Worm (Caenorhabditis elegans) whole organism, young adult: ENCODE results near the gene F52E10.2.

ENCODE experiments used
- B0019.2 ChIP-seq: fragments of 200-800 bp; sonication (Bioruptor generic); conservative IDR thresholded peaks from 2 replicates; pipeline ENCODE4 v1.3.6; 2022; ENCODE audit warnings: missing genetic modification reagents, missing genetic modification characterization, missing compliant biosample characterization
- B0035.1 ChIP-seq: sonication (generic microtip); optimal IDR thresholded peaks from 2 replicates; lab custom pipeline; 2016; ENCODE audit warnings: missing genetic modification characterization, mild to moderate bottlenecking, missing compliant biosample characterization, missing genotype, missing genetic modification reagents
- C06A6.2 ChIP-seq: fragments of 200-800 bp; sonication (Bioruptor generic); conservative IDR thresholded peaks from 2 replicates; pipeline ENCODE4 v1.3.6; 2022; ENCODE audit warnings: missing genetic modification characterization, missing compliant biosample characterization
- C17E4.6 ChIP-seq: fragments of 200-800 bp; sonication (Bioruptor generic); IDR thresholded peaks from 2 replicates; pipeline ENCODE4 v1.3.6; 2022; ENCODE audit warnings: missing genetic modification reagents, missing genetic modification characterization, missing compliant biosample characterization
- D2030.7 ChIP-seq: fragments of 200-800 bp; sonication (Bioruptor generic); IDR thresholded peaks from 2 replicates; pipeline ENCODE4 v1.3.6; 2022; ENCODE audit warnings: missing genetic modification reagents, missing genetic modification characterization, missing compliant biosample characterization
- F37B4.10 ChIP-seq: fragments of 200-800 bp; sonication (Bioruptor generic); IDR thresholded peaks from 2 replicates; pipeline ENCODE4 v1.3.6; 2022; ENCODE audit warnings: missing genetic modification characterization, missing compliant biosample characterization
- F39B2.1 ChIP-seq: fragments of 200-800 bp; sonication (Bioruptor generic); IDR thresholded peaks from 2 replicates; pipeline ENCODE4 v1.3.6; 2022; ENCODE audit warnings: missing genetic modification reagents, missing genetic modification characterization, missing compliant biosample characterization
- F55B11.4 ChIP-seq: sonication (generic microtip); optimal IDR thresholded peaks from 2 replicates; lab custom pipeline; 2016; ENCODE audit warnings: missing compliant biosample characterization, missing genetic modification characterization, borderline replicate concordance; ENCODE audit not compliant: insufficient read depth
- F57C9.4 ChIP-seq: sonication (generic microtip); optimal IDR thresholded peaks from 2 replicates; lab custom pipeline; 2017; ENCODE audit warnings: mild to moderate bottlenecking, missing genetic modification characterization, missing compliant biosample characterization
- K11D2.4 ChIP-seq: fragments of 200-800 bp; sonication (Bioruptor generic); IDR thresholded peaks from 2 replicates; pipeline ENCODE4 v1.3.6; 2022; ENCODE audit warnings: missing genetic modification reagents, missing genetic modification characterization, missing compliant biosample characterization
- T07F8.4 ChIP-seq: sonication (generic microtip); optimal IDR thresholded peaks from 2 replicates; lab custom pipeline; 2016; ENCODE audit warnings: mild to moderate bottlenecking, missing genetic modification characterization, moderate library complexity, missing compliant biosample characterization
- Y95B8A.8 ChIP-seq: fragments of 200-800 bp; sonication (Bioruptor generic); IDR thresholded peaks from 2 replicates; pipeline ENCODE4 v1.3.6; 2022; ENCODE audit warnings: missing genetic modification reagents, missing genetic modification characterization, missing compliant biosample characterization
- ama-1 ChIP-seq, 3 experiments: fragments of 150-350 bp in 1 of 3; sonication (generic microtip) in 2 of 3; optimal IDR thresholded peaks; 2 replicates each; lab custom pipeline; 2014 to 2018; ENCODE audit warnings: missing biosample characterization in 2 of 3, missing genetic modification characterization in 2 of 3, missing genetic modification reagents in 2 of 3
- aptf-2 ChIP-seq: fragments of 200-800 bp; sonication (Bioruptor generic); conservative IDR thresholded peaks from 2 replicates; pipeline ENCODE4 v1.3.6; 2022; ENCODE audit warnings: missing genetic modification reagents, missing genetic modification characterization, missing compliant biosample characterization
- aptf-3 ChIP-seq: fragments of 200-800 bp; sonication (Bioruptor generic); IDR thresholded peaks from 2 replicates; pipeline ENCODE4 v1.3.6; 2022; ENCODE audit warnings: missing genetic modification characterization, missing compliant biosample characterization
- atf-7 ChIP-seq: sonication (generic microtip); optimal IDR thresholded peaks from 2 replicates; lab custom pipeline; 2017; ENCODE audit warnings: mild to moderate bottlenecking, missing genetic modification characterization, missing compliant biosample characterization
- athp-1 ChIP-seq: sonication (generic microtip); optimal IDR thresholded peaks from 2 replicates; lab custom pipeline; 2017; ENCODE audit warnings: mild to moderate bottlenecking, missing genetic modification characterization, missing compliant biosample characterization
- attf-5 ChIP-seq: fragments of 200-800 bp; sonication (Bioruptor generic); optimal IDR thresholded peaks from 2 replicates; lab custom pipeline; 2018; ENCODE audit warnings: mild to moderate bottlenecking, missing genetic modification characterization, missing compliant biosample characterization
- ccch-3 ChIP-seq: fragments of 200-800 bp; sonication (Bioruptor generic); optimal IDR thresholded peaks from 2 replicates; lab custom pipeline; 2018; ENCODE audit warnings: mild to moderate bottlenecking, missing genetic modification characterization, missing compliant biosample characterization
- cebp-1 ChIP-seq, 2 experiments: fragments of 200-800 bp in 1 of 2; sonication (Bioruptor generic) in 1 of 2; sonication (generic microtip) in 1 of 2; IDR thresholded peaks in 1 of 2; optimal IDR thresholded peaks in 1 of 2; 2 replicates each; pipeline versions ENCODE4 v1.3.6 to Lab custom; 2017 to 2022; ENCODE audit warnings: missing compliant biosample characterization in 2 of 2, missing genetic modification characterization in 2 of 2, mild to moderate bottlenecking in 1 of 2, missing genetic modification reagents in 1 of 2, moderate library complexity in 1 of 2
- cebp-2 ChIP-seq: fragments of 200-800 bp; sonication (Bioruptor generic); IDR thresholded peaks from 2 replicates; pipeline ENCODE4 v1.3.6; 2022; ENCODE audit warnings: missing genetic modification characterization, missing compliant biosample characterization
- ceh-40 ChIP-seq: fragments of 200-800 bp; sonication (Bioruptor generic); IDR thresholded peaks from 2 replicates; pipeline ENCODE4 v1.3.6; 2022; ENCODE audit warnings: missing genetic modification characterization, missing compliant biosample characterization
- ceh-58 ChIP-seq: fragments of 200-800 bp; sonication (Bioruptor generic); IDR thresholded peaks from 2 replicates; pipeline ENCODE4 v1.3.6; 2022; ENCODE audit warnings: missing genetic modification characterization, missing compliant biosample characterization
- ceh-79 ChIP-seq: sonication (generic microtip); optimal IDR thresholded peaks from 2 replicates; lab custom pipeline; 2017; ENCODE audit warnings: mild to moderate bottlenecking, missing genetic modification characterization, missing compliant biosample characterization
- die-1 ChIP-seq: sonication (generic microtip); optimal IDR thresholded peaks from 2 replicates; lab custom pipeline; 2016; ENCODE audit warnings: missing genotype, mild to moderate bottlenecking, missing genetic modification characterization, missing compliant biosample characterization
- dox-1 ChIP-seq: fragments of 200-800 bp; sonication (Bioruptor generic); IDR thresholded peaks from 2 replicates; pipeline ENCODE4 v1.3.6; 2022; ENCODE audit warnings: missing genetic modification reagents, missing genetic modification characterization, missing compliant biosample characterization
- dpff-1 ChIP-seq: sonication (generic microtip); optimal IDR thresholded peaks from 2 replicates; lab custom pipeline; 2017; ENCODE audit warnings: mild to moderate bottlenecking, missing genetic modification characterization, missing compliant biosample characterization
- hmg-1.2 ChIP-seq: fragments of 200-800 bp; sonication (Bioruptor generic); IDR thresholded peaks from 2 replicates; pipeline ENCODE4 v1.3.6; 2022; ENCODE audit warnings: missing genetic modification reagents, missing genetic modification characterization, missing compliant biosample characterization
- lag-1 ChIP-seq: fragments of 200-800 bp; sonication (Bioruptor generic); IDR thresholded peaks from 2 replicates; pipeline ENCODE4 v1.3.6; 2022; ENCODE audit warnings: missing genetic modification reagents, missing genetic modification characterization, missing compliant biosample characterization
- let-607 ChIP-seq, 2 experiments: fragments of 200-800 bp in 1 of 2; sonication (Bioruptor generic) in 1 of 2; sonication (generic microtip) in 1 of 2; optimal IDR thresholded peaks; 2 replicates each; lab custom pipeline; 2016 to 2018; ENCODE audit warnings: mild to moderate bottlenecking in 2 of 2, missing compliant biosample characterization in 2 of 2, missing genetic modification characterization in 2 of 2, moderate library complexity in 2 of 2, missing genotype in 1 of 2
- lin-40 ChIP-seq: sonication (generic microtip); optimal IDR thresholded peaks from 2 replicates; lab custom pipeline; 2016; ENCODE audit warnings: missing genetic modification characterization, mild to moderate bottlenecking, missing compliant biosample characterization, missing genotype, missing genetic modification reagents
- lir-1 ChIP-seq: fragments of 200-800 bp; sonication (Bioruptor generic); conservative IDR thresholded peaks from 2 replicates; pipeline ENCODE4 v1.3.6; 2022; ENCODE audit warnings: missing genetic modification reagents, missing genetic modification characterization, missing compliant biosample characterization
- madf-3 ChIP-seq: fragments of 200-800 bp; sonication (Bioruptor generic); IDR thresholded peaks from 2 replicates; pipeline ENCODE4 v1.3.6; 2022; ENCODE audit warnings: missing genetic modification reagents, missing genetic modification characterization, missing compliant biosample characterization
- nfya-1 ChIP-seq: sonication (generic microtip); optimal IDR thresholded peaks from 2 replicates; lab custom pipeline; 2017; ENCODE audit warnings: antibody characterized with exemption, missing compliant biosample characterization, missing genetic modification characterization, borderline replicate concordance; ENCODE audit not compliant: insufficient read depth
- nfya-2 ChIP-seq: fragments of 200-800 bp; sonication (Bioruptor generic); IDR thresholded peaks from 2 replicates; pipeline ENCODE4 v1.3.6; 2022; ENCODE audit warnings: missing genetic modification reagents, missing genetic modification characterization, missing compliant biosample characterization
- nfyb-1 ChIP-seq: fragments of 200-800 bp; sonication (Bioruptor generic); IDR thresholded peaks from 2 replicates; pipeline ENCODE4 v1.3.6; 2022; ENCODE audit warnings: missing genetic modification reagents, missing genetic modification characterization, missing compliant biosample characterization
- nhr-80 ChIP-seq: sonication (generic microtip); optimal IDR thresholded peaks from 2 replicates; lab custom pipeline; 2016; ENCODE audit warnings: missing genetic modification characterization, missing compliant biosample characterization
- nhr-90 ChIP-seq: sonication (generic microtip); optimal IDR thresholded peaks from 2 replicates; lab custom pipeline; 2016; ENCODE audit warnings: missing genotype, mild to moderate bottlenecking, missing genetic modification characterization, missing compliant biosample characterization
- rcor-1 ChIP-seq: fragments of 200-800 bp; sonication (Bioruptor generic); IDR thresholded peaks from 2 replicates; pipeline ENCODE4 v1.3.6; 2022; ENCODE audit warnings: missing genetic modification reagents, missing genetic modification characterization, missing compliant biosample characterization
- snpc-1.1 ChIP-seq: sonication (generic microtip); optimal IDR thresholded peaks from 2 replicates; lab custom pipeline; 2017; ENCODE audit warnings: missing genetic modification characterization, mild to moderate bottlenecking, missing compliant biosample characterization, antibody characterized with exemption, moderate library complexity, missing genotype, missing genetic modification reagents; ENCODE audit not compliant: insufficient read depth
- snpc-1.3 ChIP-seq: sonication (generic microtip); optimal IDR thresholded peaks from 2 replicates; lab custom pipeline; 2017; ENCODE audit warnings: missing genetic modification characterization, mild to moderate bottlenecking, missing compliant biosample characterization, antibody characterized with exemption, moderate library complexity, missing genotype, missing genetic modification reagents; ENCODE audit not compliant: insufficient read depth
- snpc-3.4 ChIP-seq: sonication (generic microtip); optimal IDR thresholded peaks from 2 replicates; lab custom pipeline; 2017; ENCODE audit warnings: missing genetic modification characterization, mild to moderate bottlenecking, missing compliant biosample characterization, antibody characterized with exemption, moderate library complexity, missing genotype, missing genetic modification reagents
- tbp1 ChIP-seq: fragments of 200-800 bp; sonication (Bioruptor generic); optimal IDR thresholded peaks from 2 replicates; lab custom pipeline; 2018; ENCODE audit warnings: mild to moderate bottlenecking, missing genetic modification characterization, missing compliant biosample characterization
- tlf-1 ChIP-seq: fragments of 200-800 bp; sonication (Bioruptor generic); optimal IDR thresholded peaks from 2 replicates; lab custom pipeline; 2018; ENCODE audit warnings: mild to moderate bottlenecking, missing genetic modification characterization, missing compliant biosample characterization
- unc-62 ChIP-seq: fragments of 150-350 bp; optimal IDR thresholded peaks from 2 replicates; lab custom pipeline; 2014; ENCODE audit warnings: missing biosample characterization, missing genetic modification reagents, missing genetic modification characterization
- xnd-1 ChIP-seq: sonication (generic microtip); optimal IDR thresholded peaks from 2 replicates; lab custom pipeline; 2016; ENCODE audit warnings: missing genotype, missing genetic modification reagents, missing genetic modification characterization, missing compliant biosample characterization
- ztf-18 ChIP-seq: sonication (generic microtip); optimal IDR thresholded peaks from 2 replicates; lab custom pipeline; 2016; ENCODE audit warnings: missing genotype, mild to moderate bottlenecking, missing genetic modification characterization, missing compliant biosample characterization

Gene F52E10.2

DNA sequence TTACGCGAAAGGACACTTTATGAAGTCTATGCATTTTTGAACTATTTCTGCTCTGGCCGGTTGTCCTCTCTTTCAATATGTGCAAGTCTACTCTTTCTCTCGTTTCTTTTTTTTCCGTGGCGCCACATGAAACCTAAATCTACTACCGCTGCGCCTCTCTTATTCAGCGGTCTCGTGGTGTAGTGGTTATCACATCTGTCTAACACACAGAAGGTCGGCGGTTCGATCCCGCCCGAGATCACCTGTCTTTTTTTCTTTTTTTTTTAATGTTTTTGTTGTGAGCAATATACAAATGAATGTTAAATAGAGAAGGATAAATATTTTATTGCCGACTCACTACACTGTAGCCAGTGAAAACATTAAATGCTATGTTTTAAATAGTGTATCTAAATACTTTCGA lies 15.2 kb upstream of the F52E10.2 start (continued):
- no peak for TF ChIP-seq F57C9.4 (tag; lab: Kevin White, UChicago)
- TF ChIP-seq F39B2.1 (GFP tag; lab: Robert Waterston, UW): no peak
- TF ChIP-seq ceh-58 (GFP tag; lab: Robert Waterston, UW): no peak
- no peak for TF ChIP-seq cebp-2 (GFP tag; lab: Robert Waterston, UW)
- TF ChIP-seq K11D2.4: peak; percentile 56; the same call in 1 of the 2 replicates
- no peak for TF ChIP-seq lag-1
- no peak for TF ChIP-seq unc-62
- TF ChIP-seq nhr-90 (tag; lab: Kevin White, UChicago): peak; percentile 79
- TF ChIP-seq tbp1 (GFP tag; lab: Kevin White, UChicago): peak; percentile 94
- no peak for TF ChIP-seq tlf-1
- TF ChIP-seq athp-1 (tag; lab: Kevin White, UChicago): peak; percentile 14
- TF ChIP-seq ceh-79 (tag; lab: Kevin White, UChicago): no peak
- peak; percentile 79 for TF ChIP-seq nfyb-1 (GFP tag; lab: Robert Waterston, UW)
- TF ChIP-seq dox-1: peak; percentile 50; the same call in 1 of the 2 replicates
- no peak for TF ChIP-seq madf-3 (GFP tag; lab: Robert Waterston, UW)
- TF ChIP-seq ama-1 (optimal IDR thresholded peaks at IDR 0.05; lab: Kevin White, UChicago): no peak
- peak; percentile 45 to 78 for TF ChIP-seq ama-1 (GFP tag; optimal IDR thresholded peaks at IDR 0.05; lab: Kevin White, UChicago)
- peak; percentile 87; the same call in 1 of the 2 replicates for TF ChIP-seq ceh-40
- TF ChIP-seq D2030.7 (GFP tag; lab: Robert Waterston, UW): no peak; the same call in none of the 2 replicates
- no peak for TF ChIP-seq nfya-1 (tag; lab: Kevin White, UChicago)
- TF ChIP-seq ccch-3: no peak
- peak; percentile 11 for TF ChIP-seq attf-5 (GFP tag; lab: Kevin White, UChicago)
- TF ChIP-seq xnd-1 (tag; lab: Kevin White, UChicago): no peak
- no peak for TF ChIP-seq dpff-1 (tag; lab: Kevin White, UChicago)
- TF ChIP-seq Y95B8A.8 (GFP tag; lab: Robert Waterston, UW): no peak
- peak; percentile 80 for TF ChIP-seq hmg-1.2
- peak; percentile 72 for TF ChIP-seq snpc-1.1 (tag; lab: Kevin White, UChicago)
- TF ChIP-seq snpc-3.4: peak; percentile 50
- no peak for TF ChIP-seq C06A6.2 (GFP tag; lab: Robert Waterston, UW)
- no peak for TF ChIP-seq T07F8.4
- TF ChIP-seq cebp-1 (GFP tag; IDR thresholded peaks at IDR 0.05; lab: Robert Waterston, UW): no peak
- TF ChIP-seq cebp-1 (tag; optimal IDR thresholded peaks at IDR 0.05; lab: Kevin White, UChicago): peak; percentile 70
- no peak for TF ChIP-seq lir-1 (GFP tag; lab: Robert Waterston, UW)
- TF ChIP-seq let-607 (tag; optimal IDR thresholded peaks at IDR 0.05; lab: Kevin White, UChicago): peak in 1 of 2 experiments; percentile 41
- TF ChIP-seq atf-7: peak; percentile 25
- peak; percentile 90 for TF ChIP-seq die-1
- TF ChIP-seq lin-40 (tag; lab: Kevin White, UChicago): peak; percentile 70
- peak; percentile 4 for TF ChIP-seq B0035.1
- peak; percentile 67 for TF ChIP-seq rcor-1 (GFP tag; lab: Robert Waterston, UW)
- TF ChIP-seq nhr-80: peak; percentile 7
- no peak for TF ChIP-seq F55B11.4 (tag; lab: Kevin White, UChicago)
- TF ChIP-seq snpc-1.3 (tag; lab: Kevin White, UChicago): peak; percentile 59
- no peak for TF ChIP-seq aptf-2 (GFP tag; lab: Robert Waterston, UW)
- TF ChIP-seq nfya-2 (GFP tag; lab: Robert Waterston, UW): no peak
- TF ChIP-seq F37B4.10 (GFP tag; lab: Robert Waterston, UW): no peak
- TF ChIP-seq aptf-3 (GFP tag; lab: Robert Waterston, UW): no peak
- TF ChIP-seq B0019.2 (GFP tag; lab: Robert Waterston, UW): no peak
- TF ChIP-seq C17E4.6 (GFP tag; lab: Robert Waterston, UW): no peak
- peak; percentile 64 for TF ChIP-seq ztf-18
